Fruit fly (Drosophila melanogaster): ENCODE measurements around the gene CG13101.

DNA sequence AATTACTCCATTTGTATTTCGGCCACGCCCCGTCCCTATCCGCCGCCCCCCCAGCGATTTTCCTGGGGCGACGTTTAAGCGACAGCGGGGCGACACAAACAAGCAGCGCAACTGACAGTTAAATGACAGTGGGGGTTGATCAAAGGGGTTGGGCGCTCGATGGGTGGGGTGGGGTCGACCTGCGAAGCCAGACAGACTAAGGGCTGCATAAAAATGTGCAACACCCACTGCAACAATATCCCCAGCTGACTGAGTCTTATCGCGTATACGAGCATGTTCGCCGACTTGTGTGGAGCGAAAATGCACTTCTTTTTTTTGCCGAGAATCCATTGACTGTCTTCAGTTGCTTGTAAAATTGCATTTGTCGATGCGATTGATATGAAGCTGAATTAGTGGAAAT, 47.1 kb upstream of the CG13101 start, which contains the start of gene CG9582:
- no peak for TF ChIP-seq hb (GFP tag; IDR thresholded peaks at IDR 0.05; ENCODE audit: partially characterized antibody)
- TF ChIP-seq run (tag; optimal IDR thresholded peaks at IDR 0.05): no peak
- TF ChIP-seq nom (GFP tag; optimal IDR thresholded peaks at IDR 0.05): no peak
